Fruit fly (Drosophila melanogaster): Measurements from ENCODE around the gene Atg8a.

The Atg8a gene

DNA sequence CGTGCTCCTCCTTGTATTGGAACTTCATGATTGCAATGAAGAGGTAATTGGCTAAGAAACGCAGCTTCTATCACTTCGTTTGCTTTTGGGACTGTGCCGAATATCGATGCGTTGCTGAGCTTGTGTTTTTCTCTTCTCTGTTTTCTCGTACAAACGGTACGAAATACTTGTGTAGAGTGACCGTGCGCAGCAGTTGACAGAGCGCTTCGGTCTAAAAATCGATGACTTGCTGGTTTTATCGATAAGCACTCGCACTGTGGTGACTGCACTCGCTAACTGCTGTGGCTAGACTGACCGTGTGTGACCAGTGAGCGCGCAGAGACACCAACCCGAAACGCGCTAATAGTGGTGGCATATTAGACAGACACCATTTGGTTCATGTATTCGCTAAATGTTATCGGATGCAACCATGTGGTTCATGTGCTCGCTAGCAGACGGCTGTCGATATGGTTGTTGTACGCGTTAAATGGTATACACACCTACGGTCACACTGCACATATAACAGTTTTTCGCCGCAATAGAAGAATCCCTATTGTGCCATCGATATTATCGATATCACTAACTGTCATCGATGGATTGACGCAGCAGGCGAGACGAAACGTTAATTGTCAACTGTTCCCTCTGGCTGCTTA, at the start of gene Atg8a, which contains the start of gene BTBD9 (continued):
- TF ChIP-seq Dek (tag; optimal IDR thresholded peaks at IDR 0.05) (no peak), Usf (GFP tag; optimal IDR thresholded peaks at IDR 0.05) (no peak), CG11504 (tag; optimal IDR thresholded peaks at IDR 0.05) (peak; percentile 36), CG11723 (GFP tag; optimal IDR thresholded peaks at IDR 0.05) (no peak), CG16815 (GFP tag; optimal IDR thresholded peaks at IDR 0.05) (no peak), CG6689 (GFP tag; IDR thresholded peaks at IDR 0.05) (no peak), HLHmδ (GFP tag; optimal IDR thresholded peaks at IDR 0.05) (no peak), sc (optimal IDR thresholded peaks at IDR 0.05) (no peak), sc (GFP tag; optimal IDR thresholded peaks at IDR 0.05) (no peak), E2f1 (GFP tag; IDR thresholded peaks at IDR 0.05) (no peak), CG7928 (GFP tag; optimal IDR thresholded peaks at IDR 0.05) (peak; percentile 27), CG1529 (GFP tag; optimal IDR thresholded peaks at IDR 0.05) (no peak), chinmo (GFP tag; IDR thresholded peaks at IDR 0.05; ENCODE audit: partially characterized antibody) (peak; percentile 79; the same call in 1 of the 4 replicates), CG7357 (GFP tag; IDR thresholded peaks at IDR 0.05) (no peak), CG3407 (GFP tag; optimal IDR thresholded peaks at IDR 0.05) (no peak), ase (GFP tag; IDR thresholded peaks at IDR 0.05) (no peak), Sox100B (GFP tag; optimal IDR thresholded peaks at IDR 0.05) (no peak), da (GFP tag; optimal IDR thresholded peaks at IDR 0.05) (peak; percentile 2), CG4707 (GFP tag; optimal IDR thresholded peaks at IDR 0.05) (no peak), Vsx1 (GFP tag; optimal IDR thresholded peaks at IDR 0.05) (no peak), CG31388 (GFP tag; optimal IDR thresholded peaks at IDR 0.05) (no peak), CG10366 (GFP tag; IDR thresholded peaks at IDR 0.05) (0 out of 2 replicates have a peak, but pooled peaks have one; percentile 12), Dfd (GFP tag; optimal IDR thresholded peaks at IDR 0.05) (no peak), dimm (GFP tag; IDR thresholded peaks at IDR 0.05) (no peak), CG5953 (GFP tag; IDR thresholded peaks at IDR 0.05) (no peak), dan (GFP tag; IDR thresholded peaks at IDR 0.05) (no peak), CG31224 (GFP tag; IDR thresholded peaks at IDR 0.05) (peak; percentile 33; the same call in 1 of the 2 replicates), sisA (GFP tag; IDR thresholded peaks at IDR 0.05) (no peak), BEAF-32 (GFP tag; optimal IDR thresholded peaks at IDR 0.05) (peak; percentile 87), CG12769 (tag; optimal IDR thresholded peaks at IDR 0.05) (peak; percentile 72), dati (GFP tag; IDR thresholded peaks at IDR 0.05) (no peak), HLH3B (GFP tag; IDR thresholded peaks at IDR 0.05) (no peak), ewg (GFP tag; optimal IDR thresholded peaks at IDR 0.05) (peak; percentile 24), chm (GFP tag; IDR thresholded peaks at IDR 0.05) (peak; percentile 29; the same call in 1 of the 2 replicates), D19B (GFP tag; optimal IDR thresholded peaks at IDR 0.05) (no peak), Atf3 (GFP tag; optimal IDR thresholded peaks at IDR 0.05) (peak; percentile 36), CG31365 (tag; optimal IDR thresholded peaks at IDR 0.05) (no peak), crc (GFP tag; optimal IDR thresholded peaks at IDR 0.05) (no peak), sug (tag; optimal IDR thresholded peaks at IDR 0.05) (peak; percentile 42), CG18476 (GFP tag; optimal IDR thresholded peaks at IDR 0.05) (no peak), CG14050 (GFP tag; IDR thresholded peaks at IDR 0.05) (no peak), CG3065 (GFP tag; optimal IDR thresholded peaks at IDR 0.05) (no peak), MTF-1 (GFP tag; optimal IDR thresholded peaks at IDR 0.05; ENCODE audit: borderline replicate concordance) (peak; percentile 47), gcm (GFP tag; optimal IDR thresholded peaks at IDR 0.05) (no peak), Sry-β (GFP tag; optimal IDR thresholded peaks at IDR 0.05) (no peak), CG6175 (GFP tag; IDR thresholded peaks at IDR 0.05) (no peak), D19A (tag; optimal IDR thresholded peaks at IDR 0.05) (no peak), CG9727 (GFP tag; optimal IDR thresholded peaks at IDR 0.05) (peak; percentile 3), Opbp (GFP tag; IDR thresholded peaks at IDR 0.05; ENCODE audit: partially characterized antibody) (peak; percentile 65), CG14441 (GFP tag; IDR thresholded peaks at IDR 0.05) (no peak), slou (GFP tag; optimal IDR thresholded peaks at IDR 0.05) (no peak)
